Fruit fly (Drosophila melanogaster) whole organism, adult: ENCODE measurements around the gene CG4467.

ENCODE experiments used
- CG11617 ChIP-seq: fragments of 200-800 bp; sonication (Bioruptor generic); optimal IDR thresholded peaks from 2 replicates; lab custom pipeline; 2017; ENCODE audit warnings: mild to moderate bottlenecking, missing biosample characterization, missing genetic modification reagents, missing genetic modification characterization
- CG12768 ChIP-seq: fragments of 200-800 bp; sonication (Bioruptor generic); optimal IDR thresholded peaks from 2 replicates; lab custom pipeline; 2017; ENCODE audit warnings: missing biosample characterization, missing genetic modification characterization, mild to moderate bottlenecking, moderate library complexity, missing genetic modification reagents
- CG1620 ChIP-seq: fragments of 200-800 bp; sonication (Bioruptor generic); optimal IDR thresholded peaks from 2 replicates; lab custom pipeline; 2016; ENCODE audit warnings: missing biosample characterization, missing genetic modification characterization
- CG33017 ChIP-seq: fragments of 200-800 bp; sonication (Bioruptor generic); optimal IDR thresholded peaks from 2 replicates; lab custom pipeline; 2018; ENCODE audit warnings: missing biosample characterization, mild to moderate bottlenecking, missing genetic modification characterization, moderate library complexity
- CG5204 ChIP-seq: fragments of 200-800 bp; sonication (Bioruptor generic); optimal IDR thresholded peaks from 2 replicates; lab custom pipeline; 2016; ENCODE audit warnings: missing biosample characterization, missing genetic modification characterization
- CG7045 ChIP-seq: fragments of 200-800 bp; sonication (Bioruptor generic); optimal IDR thresholded peaks from 2 replicates; lab custom pipeline; 2017; ENCODE audit warnings: missing biosample characterization, mild to moderate bottlenecking, missing genetic modification characterization
- CG7101 ChIP-seq: fragments of 200-800 bp; sonication (Bioruptor generic); optimal IDR thresholded peaks from 2 replicates; lab custom pipeline; 2018; ENCODE audit warnings: missing biosample characterization, mild to moderate bottlenecking, missing genetic modification characterization, moderate library complexity
- Clk ChIP-seq: fragments of 200-800 bp; sonication (Bioruptor generic); optimal IDR thresholded peaks from 2 replicates; lab custom pipeline; 2017; ENCODE audit warnings: missing biosample characterization, missing genetic modification characterization
- Mnt ChIP-seq: fragments of 200-800 bp; sonication (Bioruptor generic); optimal IDR thresholded peaks from 2 replicates; lab custom pipeline; 2016; ENCODE audit warnings: missing biosample characterization, mild to moderate bottlenecking, missing genetic modification characterization
- bab1 ChIP-seq: fragments of 200-800 bp; sonication (Bioruptor generic); optimal IDR thresholded peaks from 3 replicates; lab custom pipeline; 2019; ENCODE audit warnings: missing biosample characterization, mild to moderate bottlenecking, missing genetic modification characterization, moderate library complexity
- cnc ChIP-seq, 2 experiments: fragments of >200 bp; optimal IDR thresholded peaks; 2 replicates each; lab custom pipeline; 2017
- ovo ChIP-seq: fragments of 200-800 bp; sonication (Bioruptor generic); optimal IDR thresholded peaks from 2 replicates; lab custom pipeline; 2016; ENCODE audit warnings: missing biosample characterization, missing genetic modification characterization
- tj ChIP-seq: fragments of 200-800 bp; sonication (Bioruptor generic); optimal IDR thresholded peaks from 3 replicates; lab custom pipeline; 2017; ENCODE audit warnings: missing biosample characterization, mild to moderate bottlenecking, missing genetic modification characterization, moderate library complexity
- toe ChIP-seq: fragments of 200-800 bp; sonication (Bioruptor generic); optimal IDR thresholded peaks from 2 replicates; lab custom pipeline; 2016; ENCODE audit warnings: missing biosample characterization, missing genetic modification characterization

DNA sequence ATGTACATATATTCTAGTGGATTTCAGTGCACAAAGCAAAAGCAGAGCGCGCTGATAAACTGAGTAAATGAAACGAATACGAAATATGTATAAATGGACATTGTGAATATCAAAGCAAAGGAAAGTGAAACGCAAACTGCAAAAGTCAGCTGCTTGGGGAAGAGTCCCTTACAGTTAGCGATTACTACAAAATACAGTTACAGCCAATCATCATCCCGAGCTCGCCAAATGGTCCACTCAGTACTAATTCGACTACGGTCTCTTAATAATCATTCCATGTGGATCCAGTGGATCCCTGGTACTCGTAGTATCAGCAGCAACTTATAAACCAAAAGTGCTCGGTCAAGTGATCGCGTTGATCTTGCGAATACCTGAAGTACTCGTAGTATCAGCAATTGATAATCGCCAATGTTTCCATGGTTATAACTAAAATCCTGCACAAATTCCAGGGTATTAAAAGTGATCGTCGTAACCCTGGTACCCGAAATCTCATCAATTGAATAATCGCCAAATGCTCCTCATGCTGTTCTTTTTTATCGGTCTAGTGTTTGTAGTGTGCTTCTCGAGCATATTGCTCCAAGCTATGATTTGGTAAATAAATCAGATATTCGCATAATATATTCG is 66.9 kb downstream of the CG4467 start:
- TF ChIP-seq CG33017 (tag; lab: Kevin White, UChicago) (no peak), CG7045 (GFP tag; lab: Kevin White, UChicago) (no peak), bab1 (no peak), cnc (optimal IDR thresholded peaks at IDR 0.05; lab: Kevin White, UChicago) (no peak), toe (GFP tag; lab: Kevin White, UChicago) (no peak), CG11617 (GFP tag; lab: Kevin White, UChicago) (no peak), CG12768 (GFP tag; lab: Kevin White, UChicago) (no peak), ovo (GFP tag; lab: Kevin White, UChicago) (peak; percentile 32), Clk (GFP tag; lab: Kevin White, UChicago) (no peak), CG5204 (GFP tag; lab: Kevin White, UChicago) (no peak), tj (GFP tag; lab: Kevin White, UChicago) (no peak), CG7101 (tag; lab: Kevin White, UChicago) (no peak), CG1620 (no peak), Mnt (GFP tag; lab: Kevin White, UChicago) (no peak)
